Fruit fly (Drosophila melanogaster) whole organism, embryonic: ENCODE data around the gene ry.
A peak's percentile ranks its signal among the peaks of the same experiment; 100 is the strongest.

Experiments used
- Antp ChIP-seq: fragments of 200-800 bp; sonication (Bioruptor generic); optimal IDR thresholded peaks from 3 replicates; lab custom pipeline; 2016; ENCODE audit warnings: missing biosample characterization, missing genetic modification characterization
- Bgb ChIP-seq: fragments of 200-800 bp; sonication (Bioruptor generic); IDR thresholded peaks from 2 replicates; pipeline ENCODE4 v1.3.6; 2022; ENCODE audit warnings: missing biosample characterization, missing genetic modification characterization; ENCODE audit not compliant: partially characterized antibody
- C15 ChIP-seq: fragments of 200-800 bp; sonication (Bioruptor generic); IDR thresholded peaks from 3 replicates; pipeline ENCODE4 v1.3.6; 2022; ENCODE audit warnings: missing biosample characterization, missing genetic modification characterization
- CG11504 ChIP-seq: fragments of 200-800 bp; sonication (Bioruptor generic); optimal IDR thresholded peaks from 3 replicates; lab custom pipeline; 2019; ENCODE audit warnings: missing biosample characterization, mild to moderate bottlenecking, missing genetic modification characterization, moderate library complexity
- CG12744 ChIP-seq: fragments of 200-800 bp; sonication (Bioruptor generic); optimal IDR thresholded peaks from 2 replicates; lab custom pipeline; 2016; ENCODE audit warnings: missing biosample characterization, missing genetic modification characterization
- CG14014 ChIP-seq: fragments of 200-800 bp; sonication (Bioruptor generic); IDR thresholded peaks from 2 replicates; pipeline ENCODE4 v1.3.6; 2022; ENCODE audit warnings: missing biosample characterization, missing genetic modification characterization
- CG15514 ChIP-seq: fragments of 200-800 bp; sonication (Bioruptor generic); optimal IDR thresholded peaks from 3 replicates; lab custom pipeline; 2017; ENCODE audit warnings: missing biosample characterization, missing genetic modification characterization, mild to moderate bottlenecking, moderate library complexity, missing genetic modification reagents
- CG15696 ChIP-seq: fragments of 200-800 bp; sonication (Bioruptor generic); optimal IDR thresholded peaks from 2 replicates; lab custom pipeline; 2019; ENCODE audit warnings: missing biosample characterization, mild to moderate bottlenecking, missing genetic modification characterization, moderate library complexity
- CG2875 ChIP-seq: fragments of 200-800 bp; sonication (Bioruptor generic); optimal IDR thresholded peaks from 2 replicates; lab custom pipeline; 2017; ENCODE audit warnings: missing biosample characterization, mild to moderate bottlenecking, missing genetic modification characterization, missing genetic modification reagents
- CG31441 ChIP-seq: fragments of 200-800 bp; sonication (Bioruptor generic); IDR thresholded peaks from 2 replicates; pipeline ENCODE4 v1.3.6; 2022; ENCODE audit warnings: missing biosample characterization, missing genetic modification characterization
- CG34224 ChIP-seq: fragments of 200-800 bp; sonication (Bioruptor generic); IDR thresholded peaks from 3 replicates; pipeline ENCODE4 v1.3.6; 2022; ENCODE audit warnings: missing biosample characterization, missing genetic modification characterization; ENCODE audit not compliant: partially characterized antibody
- CG34376 ChIP-seq: fragments of 200-800 bp; sonication (Bioruptor generic); optimal IDR thresholded peaks from 2 replicates; lab custom pipeline; 2018; ENCODE audit warnings: missing biosample characterization, mild to moderate bottlenecking, missing genetic modification characterization
- CG3838 ChIP-seq: fragments of 200-800 bp; sonication (Bioruptor generic); optimal IDR thresholded peaks from 3 replicates; lab custom pipeline; 2016; ENCODE audit warnings: missing biosample characterization, missing genetic modification characterization
- CG3995 ChIP-seq: fragments of 200-800 bp; sonication (Bioruptor generic); optimal IDR thresholded peaks from 3 replicates; lab custom pipeline; 2016; ENCODE audit warnings: missing biosample characterization, missing genetic modification characterization
- CG43689 ChIP-seq: fragments of 200-800 bp; sonication (Bioruptor generic); IDR thresholded peaks from 2 replicates; pipeline ENCODE4 v1.3.6; 2022; ENCODE audit warnings: missing biosample characterization, missing genetic modification characterization
- CG4707 ChIP-seq: fragments of 200-800 bp; sonication (Bioruptor generic); optimal IDR thresholded peaks from 2 replicates; lab custom pipeline; 2018; ENCODE audit warnings: missing biosample characterization, mild to moderate bottlenecking, missing genetic modification characterization, moderate library complexity
- CG7786 ChIP-seq: fragments of 200-800 bp; sonication (Bioruptor generic); optimal IDR thresholded peaks from 2 replicates; lab custom pipeline; 2016; ENCODE audit warnings: missing biosample characterization, missing genetic modification characterization
- CG7963 ChIP-seq: fragments of 200-800 bp; sonication (Bioruptor generic); IDR thresholded peaks from 3 replicates; pipeline ENCODE4 v1.3.6; 2022; ENCODE audit warnings: missing biosample characterization, missing genetic modification characterization; ENCODE audit not compliant: partially characterized antibody
- CG8281 ChIP-seq: fragments of 200-800 bp; sonication (Bioruptor generic); optimal IDR thresholded peaks from 2 replicates; lab custom pipeline; 2018; ENCODE audit warnings: missing biosample characterization, mild to moderate bottlenecking, missing genetic modification characterization, moderate library complexity
- CG8924 ChIP-seq: fragments of 200-800 bp; optimal IDR thresholded peaks from 3 replicates; lab custom pipeline; 2019; ENCODE audit warnings: missing biosample characterization, mild to moderate bottlenecking, missing genetic modification characterization, moderate library complexity
- CG9437 ChIP-seq: fragments of 200-800 bp; sonication (Bioruptor generic); optimal IDR thresholded peaks from 2 replicates; lab custom pipeline; 2018; ENCODE audit warnings: missing biosample characterization, mild to moderate bottlenecking, missing genetic modification characterization
- Dbx ChIP-seq: fragments of 200-800 bp; sonication (Bioruptor generic); IDR thresholded peaks from 3 replicates; pipeline ENCODE4 v1.3.6; 2022; ENCODE audit warnings: missing biosample characterization, missing genetic modification characterization
- Dp ChIP-seq: fragments of 200-800 bp; sonication (Bioruptor generic); optimal IDR thresholded peaks from 2 replicates; lab custom pipeline; 2018; ENCODE audit warnings: missing biosample characterization, mild to moderate bottlenecking, missing genetic modification characterization, moderate library complexity
- Ets65A ChIP-seq: fragments of 200-800 bp; sonication (Bioruptor generic); peaks from one replicate; lab custom pipeline; 2016; ENCODE audit warnings: missing biosample characterization, missing genetic modification characterization
- Gug ChIP-seq: fragments of 200-800 bp; sonication (Bioruptor generic); IDR thresholded peaks from 4 replicates; pipeline ENCODE4 v1.3.6; 2022; ENCODE audit warnings: missing biosample characterization, missing genetic modification characterization
- HmgD ChIP-seq: fragments of 200-800 bp; sonication (Bioruptor generic); optimal IDR thresholded peaks from 3 replicates; lab custom pipeline; 2016; ENCODE audit warnings: missing biosample characterization, missing genetic modification characterization
- MESR4 ChIP-seq: fragments of 200-800 bp; sonication (Bioruptor generic); optimal IDR thresholded peaks from 2 replicates; lab custom pipeline; 2018; ENCODE audit warnings: missing biosample characterization, mild to moderate bottlenecking, missing genetic modification characterization, moderate library complexity
- Mad ChIP-seq: fragments of 200-800 bp; sonication (Bioruptor generic); optimal IDR thresholded peaks from 2 replicates; lab custom pipeline; 2016; ENCODE audit warnings: missing biosample characterization, missing genetic modification characterization
- NK7.1 ChIP-seq: fragments of 200-800 bp; sonication (Bioruptor generic); optimal IDR thresholded peaks from 3 replicates; lab custom pipeline; 2016; ENCODE audit warnings: missing biosample characterization, missing genetic modification characterization
- Neu2 ChIP-seq: fragments of 200-800 bp; sonication (Bioruptor generic); optimal IDR thresholded peaks from 3 replicates; lab custom pipeline; 2016; ENCODE audit warnings: missing biosample characterization, missing genetic modification characterization, borderline replicate concordance
- Poxn ChIP-seq: fragments of 200-800 bp; sonication (Bioruptor generic); IDR thresholded peaks from 2 replicates; pipeline ENCODE4 v1.3.6; 2022; ENCODE audit warnings: missing biosample characterization, missing genetic modification characterization
- Ptx1 ChIP-seq: fragments of 200-800 bp; sonication (Bioruptor generic); IDR thresholded peaks from 2 replicates; pipeline ENCODE4 v1.3.6; 2022; ENCODE audit warnings: missing biosample characterization, missing genetic modification characterization
- Spps ChIP-seq: fragments of 200-800 bp; sonication (Bioruptor generic); optimal IDR thresholded peaks from 2 replicates; lab custom pipeline; 2018; ENCODE audit warnings: missing biosample characterization, mild to moderate bottlenecking, missing genetic modification characterization
- Sry-β ChIP-seq: fragments of 200-800 bp; sonication (Bioruptor generic); optimal IDR thresholded peaks from 2 replicates; lab custom pipeline; 2018; ENCODE audit warnings: missing biosample characterization, mild to moderate bottlenecking, missing genetic modification characterization, moderate library complexity
- Sry-δ ChIP-seq: fragments of 200-800 bp; sonication (Bioruptor generic); optimal IDR thresholded peaks from 2 replicates; lab custom pipeline; 2016; ENCODE audit warnings: missing biosample characterization, missing genetic modification characterization
- Usf ChIP-seq: fragments of 200-800 bp; sonication (Bioruptor generic); optimal IDR thresholded peaks from 2 replicates; lab custom pipeline; 2017; ENCODE audit warnings: missing genotype, missing biosample characterization, missing genetic modification characterization
- cwo ChIP-seq: fragments of 200-800 bp; sonication (Bioruptor generic); optimal IDR thresholded peaks from 3 replicates; lab custom pipeline; 2017; ENCODE audit warnings: missing biosample characterization, missing genetic modification characterization, mild to moderate bottlenecking, moderate library complexity, missing genetic modification reagents
- dpn ChIP-seq, 2 experiments: fragments of 200-800 bp; sonication (Bioruptor generic); optimal IDR thresholded peaks; 3 replicates each; lab custom pipeline; 2016; ENCODE audit warnings: missing biosample characterization in 2 of 2, missing genetic modification characterization in 2 of 2
- gcm2 ChIP-seq: fragments of 200-800 bp; sonication (Bioruptor generic); optimal IDR thresholded peaks from 2 replicates; lab custom pipeline; 2016; ENCODE audit warnings: missing biosample characterization, missing genetic modification characterization
- hb ChIP-seq: fragments of 200-800 bp; sonication (Bioruptor generic); IDR thresholded peaks from 3 replicates; pipeline ENCODE4 v1.3.6; 2022; ENCODE audit warnings: missing biosample characterization, missing genetic modification characterization; ENCODE audit not compliant: partially characterized antibody
- insv ChIP-seq, 2 experiments: fragments of 200-800 bp; sonication (Bioruptor generic); optimal IDR thresholded peaks; 3 replicates each; lab custom pipeline; 2016 to 2018; ENCODE audit warnings: missing biosample characterization in 2 of 2, missing genetic modification characterization in 2 of 2
- mld ChIP-seq: fragments of 200-800 bp; sonication (Bioruptor generic); IDR thresholded peaks from 3 replicates; pipeline ENCODE4 v1.3.6; 2022; ENCODE audit warnings: missing biosample characterization, missing genetic modification characterization; ENCODE audit not compliant: partially characterized antibody
- otp ChIP-seq: fragments of 200-800 bp; sonication (Bioruptor generic); IDR thresholded peaks from 3 replicates; pipeline ENCODE4, ENCODE4 v1.3.6; 2022; ENCODE audit warnings: missing biosample characterization, missing genetic modification characterization
- pzg ChIP-seq: fragments of 200-800 bp; sonication (Bioruptor generic); optimal IDR thresholded peaks from 3 replicates; lab custom pipeline; 2018; ENCODE audit warnings: missing biosample characterization, mild to moderate bottlenecking, missing genetic modification characterization, moderate library complexity
- slou ChIP-seq: fragments of 200-800 bp; sonication (Bioruptor generic); optimal IDR thresholded peaks from 3 replicates; lab custom pipeline; 2016; ENCODE audit warnings: missing biosample characterization, missing genetic modification characterization
- so ChIP-seq: fragments of 200-800 bp; sonication (Bioruptor generic); IDR thresholded peaks from 3 replicates; pipeline ENCODE4 v1.3.6; 2022; ENCODE audit warnings: missing biosample characterization, missing genetic modification characterization
- sug ChIP-seq: fragments of 200-800 bp; optimal IDR thresholded peaks from 2 replicates; lab custom pipeline; 2019; ENCODE audit warnings: missing biosample characterization, mild to moderate bottlenecking, missing genetic modification characterization, moderate library complexity
- tio ChIP-seq: fragments of 200-800 bp; sonication (Bioruptor generic); optimal IDR thresholded peaks from 2 replicates; lab custom pipeline; 2017; ENCODE audit warnings: missing biosample characterization, missing genetic modification characterization, inconsistent platforms
- vvl ChIP-seq: fragments of 200-800 bp; sonication (Bioruptor generic); IDR thresholded peaks from 2 replicates; pipeline ENCODE4 v1.3.6; 2022; ENCODE audit warnings: missing biosample characterization, missing genetic modification characterization

The ry gene

DNA sequence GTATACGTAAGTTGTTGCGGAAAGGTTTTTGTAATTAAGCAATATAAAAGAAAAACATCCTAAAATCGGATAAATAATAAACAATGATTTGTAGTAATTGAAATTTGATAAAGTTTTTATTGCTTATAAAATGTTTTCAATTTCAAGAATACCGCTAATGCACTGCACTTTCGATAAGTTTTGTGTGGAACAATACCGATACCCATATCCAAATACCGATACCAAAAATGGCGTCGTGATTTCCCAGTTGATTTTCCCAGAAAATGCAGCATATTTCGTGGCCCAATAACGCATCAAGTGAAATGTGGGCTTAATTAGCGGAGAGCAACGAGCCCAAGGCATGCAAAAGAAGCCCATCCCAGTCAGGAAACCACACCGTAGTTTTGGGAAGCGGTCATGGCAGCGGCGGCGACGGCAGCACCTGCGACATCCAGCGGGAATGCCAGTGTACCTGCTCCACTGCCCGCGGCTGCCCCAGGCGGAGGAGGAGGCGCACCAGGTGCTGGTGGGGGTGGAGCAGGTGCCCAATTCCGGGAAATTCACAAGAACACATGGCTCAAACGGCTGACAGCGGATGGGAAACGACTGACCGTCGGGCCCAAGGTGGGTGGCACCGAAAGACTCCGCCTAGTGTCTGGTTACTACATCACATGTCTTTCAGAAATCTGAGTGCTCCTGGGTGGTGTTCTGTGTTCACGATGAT is 46.3 kb upstream of the ry start, which contains the start of gene CG31342 (continued):
- TF ChIP-seq so (0 out of 3 replicates have a peak, but pooled peaks have one; percentile 17), CG14014 (GFP tag; lab: Robert Waterston, UW) (peak; percentile 35; the same call in 1 of the 2 replicates), NK7.1 (no peak), mld (0 out of 3 replicates have a peak, but pooled peaks have one; percentile 45), pzg (GFP tag; lab: Kevin White, UChicago) (peak; percentile 44), dpn (GFP tag; optimal IDR thresholded peaks at IDR 0.05; lab: Kevin White, UChicago) (peak in 1 of 2 experiments; percentile 10), Neu2 (GFP tag; lab: Kevin White, UChicago) (no peak), CG7963 (GFP tag; lab: Robert Waterston, UW) (no peak), CG12744 (GFP tag; lab: Kevin White, UChicago) (no peak), CG11504 (no peak), Antp (GFP tag; lab: Kevin White, UChicago) (no peak), insv (GFP tag; optimal IDR thresholded peaks at IDR 0.05; lab: Kevin White, UChicago) (no peak), sug (tag; lab: Kevin White, UChicago) (peak; percentile 54), CG3838 (GFP tag; lab: Kevin White, UChicago) (no peak), tio (GFP tag; lab: Kevin White, UChicago) (no peak), Ptx1 (GFP tag; lab: Robert Waterston, UW) (peak; percentile 24; the same call in 1 of the 2 replicates), CG34224 (GFP tag; lab: Robert Waterston, UW) (peak; percentile 72), MESR4 (peak; percentile 96), Mad (GFP tag; lab: Kevin White, UChicago) (no peak), Usf (GFP tag; lab: Kevin White, UChicago) (no peak), cwo (no peak), Ets65A (GFP tag; lab: Kevin White, UChicago) (no peak), Sry-β (GFP tag; lab: Kevin White, UChicago) (no peak), CG3995 (peak; percentile 71), CG8924 (tag; lab: Kevin White, UChicago) (peak; percentile 59), Dbx (GFP tag; lab: Robert Waterston, UW) (peak; percentile 43; the same call in 1 of the 3 replicates), HmgD (GFP tag; lab: Kevin White, UChicago) (peak; percentile 5), CG8281 (tag; lab: Kevin White, UChicago) (no peak), hb (GFP tag; lab: Robert Waterston, UW) (peak; percentile 55; the same call in 1 of the 3 replicates), Dp (GFP tag; lab: Kevin White, UChicago) (peak; percentile 3), Bgb (GFP tag; lab: Robert Waterston, UW) (peak; percentile 76), CG31441 (no peak), Gug (GFP tag; lab: Robert Waterston, UW) (no peak), gcm2 (no peak), CG7786 (no peak), CG15514 (peak; percentile 52), otp (GFP tag; lab: Robert Waterston, UW) (peak; percentile 29; the same call in 1 of the 3 replicates), Sry-δ (GFP tag; lab: Kevin White, UChicago) (peak; percentile 57), CG2875 (GFP tag; lab: Kevin White, UChicago) (no peak), vvl (GFP tag; lab: Robert Waterston, UW) (peak; percentile 63; the same call in 1 of the 2 replicates), CG34376 (peak; percentile 38), slou (GFP tag; lab: Kevin White, UChicago) (no peak), Spps (tag; lab: Kevin White, UChicago) (no peak), C15 (no peak), Poxn (no peak), CG9437 (GFP tag; lab: Kevin White, UChicago) (no peak), CG15696 (peak; percentile 45), CG4707 (GFP tag; lab: Kevin White, UChicago) (no peak), CG43689 (GFP tag; lab: Robert Waterston, UW) (no peak)
